Worm (Caenorhabditis elegans) whole organism, L1 larva: Measurements from ENCODE around the gene vha-20.

Experiments used
- F16B12.6 ChIP-seq: fragments of 150-350 bp; optimal IDR thresholded peaks from 2 replicates; lab custom pipeline; 2014; ENCODE audit warnings: missing biosample characterization, missing genetic modification characterization
- Y116A8C.19 ChIP-seq: sonication (generic microtip); optimal IDR thresholded peaks from 2 replicates; lab custom pipeline; 2016; ENCODE audit warnings: missing compliant biosample characterization, missing genetic modification characterization, borderline replicate concordance
- alr-1 ChIP-seq: fragments of 200-800 bp; sonication (Bioruptor generic); optimal IDR thresholded peaks from 2 replicates; lab custom pipeline; 2018; ENCODE audit warnings: borderline replicate concordance, mild to moderate bottlenecking, missing genetic modification characterization, missing compliant biosample characterization
- ceh-90 ChIP-seq: sonication (generic microtip); optimal IDR thresholded peaks from 2 replicates; lab custom pipeline; 2016; ENCODE audit warnings: missing genetic modification characterization, missing compliant biosample characterization
- efl-1 ChIP-seq, 4 experiments: fragments of 150-350 bp; optimal IDR thresholded peaks in 3 of 4; peaks in 1 of 4; 1 replicate in 1 of 4; 2 replicates in 3 of 4; lab custom pipeline; 2014; ENCODE audit warnings: missing biosample characterization in 2 of 4, missing genetic modification characterization in 2 of 4, missing genetic modification reagents in 2 of 4
- egl-13 ChIP-seq: sonication (generic microtip); optimal IDR thresholded peaks from 2 replicates; lab custom pipeline; 2016; ENCODE audit warnings: missing genotype, missing genetic modification reagents, missing genetic modification characterization, missing compliant biosample characterization
- elt-2 ChIP-seq: sonication (generic microtip); optimal IDR thresholded peaks from 2 replicates; lab custom pipeline; 2016; ENCODE audit warnings: missing genetic modification characterization, mild to moderate bottlenecking, inconsistent platforms, missing compliant biosample characterization, missing genetic modification reagents
- fkh-10 ChIP-seq: sonication (generic microtip); optimal IDR thresholded peaks from 2 replicates; lab custom pipeline; 2017; ENCODE audit warnings: missing biosample characterization, missing genetic modification reagents, missing genetic modification characterization
- fkh-8 ChIP-seq: sonication (generic microtip); optimal IDR thresholded peaks from 2 replicates; lab custom pipeline; 2016; ENCODE audit warnings: mild to moderate bottlenecking, missing genetic modification characterization, missing compliant biosample characterization
- grh-1 ChIP-seq: fragments of 200-800 bp; sonication (Bioruptor generic); IDR thresholded peaks from 2 replicates; pipeline ENCODE4 v1.3.6; 2022; ENCODE audit warnings: missing genetic modification reagents, missing genetic modification characterization, missing compliant biosample characterization
- hlh-17 ChIP-seq: fragments of 200-800 bp; sonication (Bioruptor generic); optimal IDR thresholded peaks from 2 replicates; lab custom pipeline; 2018; ENCODE audit warnings: missing genetic modification characterization, mild to moderate bottlenecking, missing compliant biosample characterization, moderate library complexity, borderline replicate concordance
- hlh-4 ChIP-seq: sonication (generic microtip); optimal IDR thresholded peaks from 2 replicates; lab custom pipeline; 2016; ENCODE audit warnings: mild to moderate bottlenecking, missing genetic modification characterization, missing compliant biosample characterization
- hpl-2 ChIP-seq: fragments of 150-350 bp; optimal IDR thresholded peaks from 2 replicates; lab custom pipeline; 2014; ENCODE audit warnings: missing biosample characterization, missing genetic modification reagents, missing genetic modification characterization
- irx-1 ChIP-seq: sonication (generic microtip); optimal IDR thresholded peaks from 2 replicates; lab custom pipeline; 2016; ENCODE audit warnings: missing genetic modification characterization, missing compliant biosample characterization
- jun-1 ChIP-seq: fragments of 150-350 bp; optimal IDR thresholded peaks from 2 replicates; lab custom pipeline; 2014; ENCODE audit warnings: missing biosample characterization, missing genetic modification reagents, missing genetic modification characterization
- lin-35 ChIP-seq, 2 experiments: fragments of 150-350 bp; optimal IDR thresholded peaks; 2 replicates each; lab custom pipeline; 2014; ENCODE audit warnings: missing biosample characterization in 2 of 2, missing genetic modification characterization in 2 of 2, missing genetic modification reagents in 2 of 2
- lsy-2 ChIP-seq, 2 experiments: fragments of 150-350 bp; optimal IDR thresholded peaks; 2 replicates each; lab custom pipeline; 2014; ENCODE audit warnings: missing biosample characterization in 2 of 2, missing genetic modification characterization in 2 of 2
- mab-9 ChIP-seq: fragments of 200-800 bp; sonication (Bioruptor generic); IDR thresholded peaks from 2 replicates; pipeline ENCODE4 v1.3.6; 2022; ENCODE audit warnings: missing genetic modification reagents, missing genetic modification characterization, missing compliant biosample characterization
- mdl-1 ChIP-seq, 2 experiments: fragments of 150-350 bp; optimal IDR thresholded peaks; 2 replicates each; lab custom pipeline; 2014 to 2017; ENCODE audit warnings: missing biosample characterization in 2 of 2, missing genetic modification characterization in 2 of 2, inconsistent platforms in 1 of 2
- nhr-20 ChIP-seq: sonication (generic microtip); optimal IDR thresholded peaks from 2 replicates; lab custom pipeline; 2016; ENCODE audit warnings: mild to moderate bottlenecking, missing genetic modification characterization, missing compliant biosample characterization
- nhr-28 ChIP-seq: fragments of 150-350 bp; optimal IDR thresholded peaks from 2 replicates; lab custom pipeline; 2014; ENCODE audit warnings: missing biosample characterization, missing genetic modification characterization
- nhr-47 ChIP-seq: sonication (generic microtip); optimal IDR thresholded peaks from 2 replicates; lab custom pipeline; 2016; ENCODE audit warnings: mild to moderate bottlenecking, missing genetic modification characterization, moderate library complexity, missing compliant biosample characterization
- nhr-84 ChIP-seq: sonication (generic microtip); optimal IDR thresholded peaks from 2 replicates; lab custom pipeline; 2017; ENCODE audit warnings: missing biosample characterization, missing genetic modification characterization
- nhr-90 ChIP-seq: sonication (generic microtip); optimal IDR thresholded peaks from 2 replicates; lab custom pipeline; 2016; ENCODE audit warnings: mild to moderate bottlenecking, missing genetic modification characterization, missing compliant biosample characterization; ENCODE audit not compliant: poor library complexity
- pax-3 ChIP-seq: fragments of 200-800 bp; sonication (Bioruptor generic); optimal IDR thresholded peaks from 2 replicates; lab custom pipeline; 2018; ENCODE audit warnings: mild to moderate bottlenecking, missing genetic modification characterization, moderate library complexity, missing compliant biosample characterization
- pqm-1 ChIP-seq: sonication (generic microtip); optimal IDR thresholded peaks from 3 replicates; lab custom pipeline; 2017; ENCODE audit warnings: missing biosample characterization, missing genetic modification characterization
- snu-23 ChIP-seq: sonication (generic microtip); optimal IDR thresholded peaks from 2 replicates; lab custom pipeline; 2016; ENCODE audit warnings: missing genetic modification characterization, missing compliant biosample characterization
- swsn-7 ChIP-seq: sonication (generic microtip); optimal IDR thresholded peaks from 2 replicates; lab custom pipeline; 2016; ENCODE audit warnings: missing genetic modification characterization, missing compliant biosample characterization
- unc-130 ChIP-seq: fragments of 150-350 bp; optimal IDR thresholded peaks from 2 replicates; lab custom pipeline; 2017; ENCODE audit warnings: missing biosample characterization, missing genetic modification characterization, inconsistent platforms
- unc-86 ChIP-seq: sonication (generic microtip); optimal IDR thresholded peaks from 2 replicates; lab custom pipeline; 2016; ENCODE audit warnings: missing genetic modification characterization, missing compliant biosample characterization
- xbp-1 ChIP-seq: sonication (generic microtip); optimal IDR thresholded peaks from 2 replicates; lab custom pipeline; 2016; ENCODE audit warnings: missing genetic modification characterization, missing compliant biosample characterization
- zip-4 ChIP-seq: fragments of 200-800 bp; sonication (Bioruptor generic); optimal IDR thresholded peaks from 2 replicates; lab custom pipeline; 2018; ENCODE audit warnings: mild to moderate bottlenecking, missing genetic modification characterization, moderate library complexity, missing compliant biosample characterization
- ztf-11 ChIP-seq, 2 experiments: sonication (generic microtip); optimal IDR thresholded peaks; 2 replicates each; lab custom pipeline; 2016 to 2017; ENCODE audit warnings: missing genetic modification characterization in 2 of 2, missing biosample characterization in 1 of 2, missing compliant biosample characterization in 1 of 2

vha-20 gene

ce11 chrX:14134883-14135282 lies 29.4 kb downstream of the vha-20 start:
- TF ChIP-seq nhr-84 (tag; lab: Kevin White, UChicago) (no peak), unc-86 (tag; lab: Kevin White, UChicago) (no peak), irx-1 (tag; lab: Kevin White, UChicago) (no peak), pqm-1 (tag; lab: Kevin White, UChicago) (no peak), lin-35 (GFP tag; optimal IDR thresholded peaks at IDR 0.05; lab: Kevin White, UChicago) (peak in 1 of 2 experiments; percentile 14), egl-13 (tag; lab: Kevin White, UChicago) (no peak), fkh-8 (tag; lab: Kevin White, UChicago) (no peak), hlh-4 (tag; lab: Kevin White, UChicago) (no peak), pax-3 (no peak), F16B12.6 (tag; lab: Kevin White, UChicago) (no peak), nhr-20 (tag; lab: Kevin White, UChicago) (no peak), grh-1 (GFP tag; lab: Robert Waterston, UW) (no peak), mab-9 (GFP tag; lab: Robert Waterston, UW) (no peak), elt-2 (tag; lab: Kevin White, UChicago) (peak; percentile 3), snu-23 (GFP tag; lab: Kevin White, UChicago) (peak; percentile 17), nhr-28 (no peak), mdl-1 (tag; optimal IDR thresholded peaks at IDR 0.05; lab: Kevin White, UChicago) (no peak), swsn-7 (tag; lab: Kevin White, UChicago) (no peak), ztf-11 (tag; optimal IDR thresholded peaks at IDR 0.05; lab: Kevin White, UChicago) (no peak), jun-1 (no peak), lsy-2 (tag; optimal IDR thresholded peaks at IDR 0.05; lab: Kevin White, UChicago) (no peak), nhr-47 (tag; lab: Kevin White, UChicago) (no peak), hpl-2 (GFP tag; lab: Kevin White, UChicago) (no peak)

- TF ChIP-seq snu-23 (GFP tag; lab: Kevin White, UChicago) (no peak), unc-130 (tag; lab: Kevin White, UChicago) (no peak), ceh-90 (tag; lab: Kevin White, UChicago) (no peak)
Measured at ce11 chrX:14134244-14134643, 30.1 kb downstream of the vha-20 start, which contains the start of gene F28H6.8. TSS of gene F28H6.8 (minus strand) at chrX:14134344.

ce11 chrX:14132677-14133076 lies 31.6 kb downstream of the vha-20 start:
- TF ChIP-seq Y116A8C.19 (tag; lab: Kevin White, UChicago) (no peak), efl-1 (optimal IDR thresholded peaks at IDR 0.05; lab: Kevin White, UChicago) (no peak), efl-1 (GFP tag; optimal IDR thresholded peaks at IDR 0.05 in 1 of 2; lab: Kevin White, UChicago) (peak in 1 of 2 experiments; percentile 73), zip-4 (no peak), lin-35 (GFP tag; optimal IDR thresholded peaks at IDR 0.05; lab: Kevin White, UChicago) (no peak)

ce11 chrX:14131476-14131875 lies 32.8 kb downstream of the vha-20 start:
- no peak for TF ChIP-seq nhr-47 (tag; lab: Kevin White, UChicago)
- no peak for TF ChIP-seq jun-1
- TF ChIP-seq fkh-10 = no peak
- no peak for TF ChIP-seq lsy-2 (tag; optimal IDR thresholded peaks at IDR 0.05; lab: Kevin White, UChicago)
- no peak for TF ChIP-seq mdl-1 (tag; optimal IDR thresholded peaks at IDR 0.05; lab: Kevin White, UChicago)
- no peak for TF ChIP-seq Y116A8C.19 (tag; lab: Kevin White, UChicago)
- no peak for TF ChIP-seq nhr-90 (tag; lab: Kevin White, UChicago)
- TF ChIP-seq alr-1 (tag; lab: Kevin White, UChicago) = no peak
- TF ChIP-seq xbp-1 (tag; lab: Kevin White, UChicago) = no peak
- TF ChIP-seq hlh-17 = no peak
- no peak for TF ChIP-seq ztf-11 (tag; optimal IDR thresholded peaks at IDR 0.05; lab: Kevin White, UChicago)
- TF ChIP-seq hlh-4 (tag; lab: Kevin White, UChicago) = no peak
- TF ChIP-seq lin-35 (GFP tag; optimal IDR thresholded peaks at IDR 0.05; lab: Kevin White, UChicago) = no peak
